Worm (Caenorhabditis elegans): ENCODE data around the gene nep-4.

ce11 chrX:6835166-6835565 is 28.1 kb downstream of the nep-4 start, which contains the start of gene F41B4.2:
- TF ChIP-seq ceh-32 (tag; optimal IDR thresholded peaks at IDR 0.05; ENCODE audit: poor library complexity) (no peak), nhr-42 (GFP tag; IDR thresholded peaks at IDR 0.05) (no peak), skn-1 (tag; optimal IDR thresholded peaks at IDR 0.05) (no peak), nhr-76 (tag; optimal IDR thresholded peaks at IDR 0.05) (no peak), snpc-4 (tag; optimal IDR thresholded peaks at IDR 0.05) (no peak)

Data from whole organism, L4 larva.